Worm (Caenorhabditis elegans) whole organism, young adult: ENCODE measurements around the gene nape-2.

Experiments
- B0019.2 ChIP-seq: fragments of 200-800 bp; sonication (Bioruptor generic); conservative IDR thresholded peaks from 2 replicates; pipeline ENCODE4 v1.3.6; 2022; ENCODE audit warnings: missing genetic modification reagents, missing genetic modification characterization, missing compliant biosample characterization
- F10E7.11 ChIP-seq: sonication (generic microtip); optimal IDR thresholded peaks from 2 replicates; lab custom pipeline; 2017; ENCODE audit warnings: mild to moderate bottlenecking, missing genetic modification characterization, moderate library complexity, missing compliant biosample characterization
- Y53G8AR.9 ChIP-seq: fragments of 200-800 bp; sonication (Bioruptor generic); conservative IDR thresholded peaks from 2 replicates; pipeline ENCODE4 v1.3.6; 2022; ENCODE audit warnings: missing genetic modification reagents, missing genetic modification characterization, missing compliant biosample characterization
- dox-1 ChIP-seq: fragments of 200-800 bp; sonication (Bioruptor generic); IDR thresholded peaks from 2 replicates; pipeline ENCODE4 v1.3.6; 2022; ENCODE audit warnings: missing genetic modification reagents, missing genetic modification characterization, missing compliant biosample characterization
- efl-1 ChIP-seq: fragments of 150-350 bp; optimal IDR thresholded peaks from 2 replicates; lab custom pipeline; 2014; ENCODE audit warnings: missing biosample characterization, missing genetic modification reagents, missing genetic modification characterization
- lin-54 ChIP-seq: fragments of 200-800 bp; sonication (Bioruptor generic); optimal IDR thresholded peaks from 2 replicates; lab custom pipeline; 2018; ENCODE audit warnings: mild to moderate bottlenecking, missing genetic modification characterization, missing compliant biosample characterization
- mxl-1 ChIP-seq: sonication (generic microtip); optimal IDR thresholded peaks from 2 replicates; lab custom pipeline; 2016; ENCODE audit warnings: missing genetic modification characterization, missing compliant biosample characterization
- rec-8 ChIP-seq, 2 experiments: sonication (generic microtip); optimal IDR thresholded peaks; 2 replicates each; lab custom pipeline; 2016; ENCODE audit warnings: mild to moderate bottlenecking in 2 of 2, missing genetic modification characterization in 2 of 2, missing genetic modification reagents in 2 of 2, missing genotype in 2 of 2, missing biosample characterization in 1 of 2, missing compliant biosample characterization in 1 of 2, moderate library complexity in 1 of 2
- snpc-3.4 ChIP-seq: sonication (generic microtip); optimal IDR thresholded peaks from 2 replicates; lab custom pipeline; 2017; ENCODE audit warnings: missing genetic modification characterization, mild to moderate bottlenecking, missing compliant biosample characterization, antibody characterized with exemption, moderate library complexity, missing genotype, missing genetic modification reagents
- snpc-4 ChIP-seq, 5 experiments: fragments of 150-350 bp in 1 of 5; sonication (generic microtip) in 4 of 5; optimal IDR thresholded peaks; 2 replicates each; lab custom pipeline; 2014 to 2018; ENCODE audit warnings: missing genetic modification characterization in 5 of 5, missing biosample characterization in 3 of 5, antibody characterized with exemption in 2 of 5, mild to moderate bottlenecking in 2 of 5, missing compliant biosample characterization in 2 of 5, missing genotype in 2 of 5, moderate library complexity in 2 of 5, missing genetic modification reagents in 1 of 5
- unc-130 ChIP-seq: sonication (generic microtip); optimal IDR thresholded peaks from 2 replicates; lab custom pipeline; 2016; ENCODE audit warnings: missing genetic modification reagents, missing genetic modification characterization, missing compliant biosample characterization
- unc-62 ChIP-seq: fragments of 150-350 bp; optimal IDR thresholded peaks from 2 replicates; lab custom pipeline; 2014; ENCODE audit warnings: missing biosample characterization, missing genetic modification reagents, missing genetic modification characterization
- ztf-22 ChIP-seq: fragments of 200-800 bp; sonication (Bioruptor generic); optimal IDR thresholded peaks from 2 replicates; lab custom pipeline; 2018; ENCODE audit warnings: mild to moderate bottlenecking, missing genetic modification characterization, moderate library complexity, missing compliant biosample characterization
- ztf-6 ChIP-seq: fragments of 200-800 bp; sonication (Bioruptor generic); IDR thresholded peaks from 2 replicates; pipeline ENCODE4 v1.3.6; 2022; ENCODE audit warnings: missing genetic modification reagents, missing genetic modification characterization, missing compliant biosample characterization

- TF ChIP-seq Y53G8AR.9 (GFP tag; lab: Robert Waterston, UW) = no peak
- TF ChIP-seq mxl-1 (tag; lab: Kevin White, UChicago) = no peak
- TF ChIP-seq lin-54 (GFP tag; lab: Kevin White, UChicago) = no peak
- no peak for TF ChIP-seq ztf-6 (GFP tag; lab: Robert Waterston, UW)
- no peak for TF ChIP-seq unc-130 (GFP tag; lab: Kevin White, UChicago)
- TF ChIP-seq ztf-22 = no peak
- no peak for TF ChIP-seq efl-1 (GFP tag; lab: Kevin White, UChicago)
- TF ChIP-seq snpc-3.4 (tag; lab: Kevin White, UChicago) = no peak
- TF ChIP-seq B0019.2 = no peak
- no peak for TF ChIP-seq rec-8 (tag; optimal IDR thresholded peaks at IDR 0.05; lab: Kevin White, UChicago)
- no peak for TF ChIP-seq F10E7.11 (tag; lab: Kevin White, UChicago)
- no peak for TF ChIP-seq unc-62 (GFP tag; lab: Kevin White, UChicago)
- no peak for TF ChIP-seq snpc-4 (GFP tag; optimal IDR thresholded peaks at IDR 0.05; lab: Kevin White, UChicago)
- no peak for TF ChIP-seq snpc-4 (tag; optimal IDR thresholded peaks at IDR 0.05; lab: Kevin White, UChicago)
- no peak for TF ChIP-seq dox-1
These were observed 21.1 kb upstream of the nape-2 start for ce11 chrIV:3759823-3760222.
